Fruit fly (Drosophila melanogaster) whole organism: ENCODE measurements around the gene kek1.

Experiments used
- CG8478 ChIP-seq: fragments of >200 bp; optimal IDR thresholded peaks from 2 replicates; lab custom pipeline; 2018; ENCODE audit warnings: inconsistent platforms
- Dll ChIP-seq: fragments of >200 bp; optimal IDR thresholded peaks from 2 replicates; lab custom pipeline; 2017
- EcR ChIP-seq, 2 experiments: fragments of >200 bp; optimal IDR thresholded peaks; 2 replicates each; lab custom pipeline; 2017; ENCODE audit warnings: missing biosample characterization in 2 of 2, missing genetic modification characterization in 2 of 2, missing genetic modification reagents in 2 of 2
- pan ChIP-seq: fragments of >200 bp; optimal IDR thresholded peaks from 2 replicates; lab custom pipeline; 2017
- psq ChIP-seq: fragments of >200 bp; optimal IDR thresholded peaks from 2 replicates; lab custom pipeline; 2017
- usp ChIP-seq: fragments of >200 bp; optimal IDR thresholded peaks from 2 replicates; lab custom pipeline; 2017; ENCODE audit warnings: missing biosample characterization, missing genetic modification characterization, mixed read lengths

kek1 gene

dm6 chr2L:12822597-12822996, at the start of gene kek1:
TSS of gene kek1 (minus strand) at chr2L:12822787.
- no peak for TF ChIP-seq CG8478 (lab: Kevin White, UChicago)
- no peak for TF ChIP-seq pan
- TF ChIP-seq Dll (lab: Kevin White, UChicago) = no peak
- TF ChIP-seq EcR (GFP tag; optimal IDR thresholded peaks at IDR 0.05; lab: Kevin White, UChicago) = no peak
- TF ChIP-seq usp (GFP tag; lab: Kevin White, UChicago) = no peak
- TF ChIP-seq psq (lab: Kevin White, UChicago) = no peak

- no peak for TF ChIP-seq usp (GFP tag; lab: Kevin White, UChicago)
- TF ChIP-seq CG8478 (lab: Kevin White, UChicago) = no peak
- TF ChIP-seq pan = no peak
- no peak for TF ChIP-seq EcR (GFP tag; optimal IDR thresholded peaks at IDR 0.05; lab: Kevin White, UChicago)
- no peak for TF ChIP-seq Dll (lab: Kevin White, UChicago)
- no peak for TF ChIP-seq psq (lab: Kevin White, UChicago)
These were observed 44.9 kb upstream of the kek1 start for dm6 chr2L:12867482-12867881.

DNA sequence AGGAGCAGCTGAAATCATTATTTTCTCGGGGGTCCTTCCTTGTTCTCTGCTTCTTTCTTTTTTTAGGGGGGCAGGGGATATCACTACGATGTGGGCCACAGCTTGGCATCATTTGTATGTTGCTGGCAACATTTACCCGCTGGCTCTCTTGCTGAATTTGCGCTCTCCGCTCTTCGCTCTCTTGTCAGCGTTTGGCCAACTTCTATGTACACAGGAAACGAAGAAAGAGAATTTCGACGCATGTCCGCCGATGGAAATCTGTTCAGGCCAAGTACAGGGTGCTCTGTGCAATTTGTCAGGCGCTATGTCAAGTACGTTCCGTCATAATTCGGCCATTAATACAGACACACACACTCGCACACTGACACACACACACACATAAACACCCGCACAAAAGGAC, 31.9 kb upstream of the kek1 start:
- no peak for TF ChIP-seq psq (lab: Kevin White, UChicago)
- peak; percentile 57 for TF ChIP-seq Dll (lab: Kevin White, UChicago)

DNA sequence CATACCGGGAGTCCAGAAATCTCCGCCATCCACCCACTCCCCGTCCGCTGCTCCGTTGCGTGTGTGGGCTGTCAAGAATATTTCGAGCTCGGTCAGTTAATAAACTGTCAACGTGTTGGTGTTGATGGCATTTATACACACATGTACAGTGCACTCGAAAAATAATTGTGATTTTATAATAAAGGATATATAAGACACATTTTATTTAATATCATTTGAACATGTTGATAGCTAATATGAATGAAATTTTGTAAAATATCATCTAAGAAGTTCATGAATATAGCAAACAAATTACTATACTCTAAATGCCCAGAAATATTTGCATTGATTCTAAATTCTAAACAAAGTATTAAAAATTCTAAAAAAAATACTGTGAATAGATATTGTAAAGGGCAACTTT, 27.5 kb upstream of the kek1 start:
- TF ChIP-seq psq (lab: Kevin White, UChicago) (no peak), usp (GFP tag; lab: Kevin White, UChicago) (no peak), CG8478 (lab: Kevin White, UChicago) (no peak), Dll (lab: Kevin White, UChicago) (no peak), pan (no peak), EcR (GFP tag; optimal IDR thresholded peaks at IDR 0.05; lab: Kevin White, UChicago) (no peak)

DNA sequence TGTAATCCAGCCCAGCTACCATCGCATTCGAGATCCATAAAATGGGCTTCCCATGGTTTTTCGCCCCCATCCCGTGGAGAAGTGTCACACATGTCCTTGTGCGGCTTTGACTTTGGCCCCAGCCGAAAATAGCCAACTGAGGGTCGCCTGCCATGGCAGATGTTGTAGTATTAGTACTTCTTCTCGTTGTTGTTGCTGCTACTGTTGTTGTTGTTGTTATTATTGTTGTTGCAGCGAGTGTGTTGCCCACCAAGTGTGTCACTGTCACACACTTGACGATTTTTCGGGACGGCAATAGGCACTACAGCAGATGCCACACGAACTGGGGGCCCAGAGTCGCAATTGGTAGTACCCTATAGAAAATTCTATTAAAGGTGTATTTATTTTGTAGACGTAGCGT, 20.9 kb upstream of the kek1 start:
- no peak for TF ChIP-seq psq (lab: Kevin White, UChicago)
- no peak for TF ChIP-seq pan
- TF ChIP-seq usp (GFP tag; lab: Kevin White, UChicago) = no peak
- no peak for TF ChIP-seq Dll (lab: Kevin White, UChicago)
- TF ChIP-seq CG8478 (lab: Kevin White, UChicago) = no peak
- no peak for TF ChIP-seq EcR (GFP tag; optimal IDR thresholded peaks at IDR 0.05; lab: Kevin White, UChicago)

DNA sequence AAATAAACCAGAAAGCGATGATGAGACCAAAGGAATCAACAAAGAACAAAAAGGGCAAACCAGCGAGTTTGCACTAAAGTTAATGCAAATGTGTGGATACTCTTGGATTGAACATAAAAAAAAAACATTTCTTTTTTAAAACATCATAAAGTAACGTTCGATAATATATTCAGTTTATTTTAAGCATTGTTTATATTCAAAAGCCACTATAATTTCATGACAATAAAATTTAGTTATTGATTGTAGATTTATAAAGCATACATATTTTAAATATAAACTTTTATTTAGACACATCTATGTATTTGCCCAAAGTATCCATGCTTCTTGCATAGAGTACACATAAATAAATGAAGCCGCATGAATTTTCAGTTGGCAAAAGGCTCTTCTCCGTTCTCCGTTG, 19.3 kb upstream of the kek1 start:
- TF ChIP-seq usp (GFP tag; lab: Kevin White, UChicago) (no peak), psq (lab: Kevin White, UChicago) (no peak), EcR (GFP tag; optimal IDR thresholded peaks at IDR 0.05; lab: Kevin White, UChicago) (no peak), CG8478 (lab: Kevin White, UChicago) (no peak), pan (no peak), Dll (lab: Kevin White, UChicago) (no peak)

dm6 chr2L:12841159-12841558, 18.6 kb upstream of the kek1 start:
- TF ChIP-seq usp (GFP tag; lab: Kevin White, UChicago) = no peak
- TF ChIP-seq Dll (lab: Kevin White, UChicago) = no peak
- TF ChIP-seq CG8478 (lab: Kevin White, UChicago) = no peak
- no peak for TF ChIP-seq pan

DNA sequence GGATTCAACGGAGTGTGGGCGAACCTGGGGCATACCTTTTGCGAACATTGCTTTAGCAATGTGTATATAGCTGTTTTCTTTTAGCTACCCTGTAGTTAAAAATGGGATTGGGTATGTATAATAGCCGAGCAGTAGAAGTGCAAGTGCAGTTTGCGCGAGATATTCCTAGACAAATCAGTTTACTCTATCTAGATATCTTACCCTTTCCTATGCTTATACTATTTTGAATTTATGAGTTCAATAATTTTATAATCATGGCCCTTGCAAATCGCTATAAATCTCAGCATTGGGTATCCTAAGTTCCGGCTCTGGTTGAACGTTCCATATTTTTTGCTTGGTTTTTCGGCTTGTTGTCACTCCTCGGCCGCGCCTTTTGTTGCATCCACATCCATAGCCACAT, 17.8 kb upstream of the kek1 start:
- TF ChIP-seq CG8478 (lab: Kevin White, UChicago) (no peak), pan (peak; percentile 65)

DNA sequence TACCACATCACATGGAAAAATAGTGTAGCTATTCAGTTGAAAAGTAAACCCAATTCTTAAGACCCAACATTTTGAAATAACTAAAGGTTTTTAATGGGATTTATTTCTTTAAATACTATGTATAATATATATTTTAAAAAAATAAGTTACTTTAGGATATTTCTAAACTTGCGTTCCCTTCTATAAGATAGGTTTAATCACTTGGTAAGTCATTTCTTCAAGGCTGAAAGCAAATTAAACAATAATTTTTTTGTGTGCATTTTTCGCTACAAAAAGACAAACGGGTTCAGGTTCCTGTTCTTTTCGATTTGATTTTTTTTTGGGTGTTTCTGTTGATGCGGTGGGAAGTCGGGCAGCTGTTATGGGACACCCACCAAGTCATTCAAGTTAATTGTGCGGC, 14.8 kb upstream of the kek1 start:
- TF ChIP-seq EcR (GFP tag; optimal IDR thresholded peaks at IDR 0.05; lab: Kevin White, UChicago) = no peak
- TF ChIP-seq pan = no peak
- TF ChIP-seq Dll (lab: Kevin White, UChicago) = no peak
- no peak for TF ChIP-seq psq (lab: Kevin White, UChicago)
- no peak for TF ChIP-seq usp (GFP tag; lab: Kevin White, UChicago)
- no peak for TF ChIP-seq CG8478 (lab: Kevin White, UChicago)

DNA sequence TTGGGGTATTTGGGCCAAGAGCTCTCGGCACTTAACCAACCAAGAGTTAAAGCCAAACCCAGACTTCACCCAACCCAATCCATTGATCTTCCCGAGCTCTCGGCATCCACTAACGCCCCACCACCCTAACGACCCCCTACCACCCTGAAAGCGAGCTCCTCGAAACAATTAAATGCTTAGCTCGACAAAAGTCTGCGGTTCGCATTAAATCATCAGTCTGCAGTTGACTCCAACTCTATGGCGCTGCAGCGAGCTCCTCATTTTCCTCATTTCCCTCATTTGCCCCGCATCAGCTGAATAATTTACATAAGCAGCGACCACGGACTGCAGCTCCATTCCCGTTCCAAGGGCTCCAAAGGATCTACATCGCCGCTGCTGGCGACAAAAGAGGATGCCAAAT, 13.5 kb upstream of the kek1 start:
- TF ChIP-seq EcR (GFP tag; optimal IDR thresholded peaks at IDR 0.05; lab: Kevin White, UChicago) = no peak
- TF ChIP-seq Dll (lab: Kevin White, UChicago) = no peak
- no peak for TF ChIP-seq psq (lab: Kevin White, UChicago)
- TF ChIP-seq pan = no peak
- TF ChIP-seq usp (GFP tag; lab: Kevin White, UChicago) = no peak

DNA sequence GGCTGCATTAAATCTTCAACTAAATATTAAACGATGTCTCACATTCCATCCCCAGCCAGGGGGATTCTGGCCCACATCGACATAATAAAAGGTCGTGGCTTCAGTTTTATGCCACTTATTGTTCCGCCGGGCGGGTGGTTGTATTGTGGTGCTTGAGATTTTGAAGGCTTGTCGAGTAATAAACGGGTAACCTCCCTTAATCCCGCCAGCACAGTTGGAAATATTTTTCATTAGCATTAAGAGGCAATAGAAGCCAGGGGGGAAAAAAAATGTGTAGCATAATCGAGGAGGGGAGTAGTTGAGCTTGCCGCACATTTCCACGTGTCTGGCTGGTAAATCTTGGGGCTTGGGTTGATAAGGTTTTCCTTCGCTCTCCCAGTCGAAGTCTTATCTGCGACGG, 8.1 kb upstream of the kek1 start:
- no peak for TF ChIP-seq psq (lab: Kevin White, UChicago)
- TF ChIP-seq usp (GFP tag; lab: Kevin White, UChicago) = no peak
- no peak for TF ChIP-seq Dll (lab: Kevin White, UChicago)
- TF ChIP-seq EcR (GFP tag; optimal IDR thresholded peaks at IDR 0.05; lab: Kevin White, UChicago) = no peak
- TF ChIP-seq pan = no peak
- TF ChIP-seq CG8478 (lab: Kevin White, UChicago) = no peak

- no peak for TF ChIP-seq Dll (lab: Kevin White, UChicago)
- TF ChIP-seq pan = peak; percentile 71
These were observed 6.8 kb upstream of the kek1 start for dm6 chr2L:12829237-12829881.

- TF ChIP-seq EcR (GFP tag; optimal IDR thresholded peaks at IDR 0.05; lab: Kevin White, UChicago) = no peak
- no peak for TF ChIP-seq psq (lab: Kevin White, UChicago)
- no peak for TF ChIP-seq Dll (lab: Kevin White, UChicago)
- TF ChIP-seq CG8478 (lab: Kevin White, UChicago) = no peak
- no peak for TF ChIP-seq pan
- no peak for TF ChIP-seq usp (GFP tag; lab: Kevin White, UChicago)
These were observed 2.8 kb upstream of the kek1 start for dm6 chr2L:12825353-12825752.
